Worm (Caenorhabditis elegans): ENCODE results near the gene hosl-1.

Gene hosl-1

DNA sequence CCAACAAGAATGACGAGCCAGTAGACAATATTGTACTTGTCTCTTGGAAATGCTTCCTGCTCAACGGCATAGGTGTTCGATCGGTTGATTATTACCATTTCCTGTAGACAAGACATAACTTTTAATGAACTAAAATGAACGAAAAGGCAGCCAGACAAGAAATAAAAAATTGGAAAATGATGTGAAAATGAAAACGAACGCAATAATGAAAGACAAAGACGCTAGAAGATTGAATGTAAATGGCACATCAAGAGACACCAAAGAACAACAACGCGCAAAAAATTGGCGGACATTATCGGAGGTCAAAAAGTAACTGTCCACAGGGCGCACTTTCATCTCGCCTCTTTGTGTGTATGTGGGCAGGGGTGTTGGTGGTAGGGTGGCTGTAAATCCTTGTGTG lies 12.2 kb downstream of the hosl-1 start, which contains the start of gene ent-5:
ent-5 (minus strand) TSS at position 101 of the 400 bp plus-strand sequence.
- no peak for TF ChIP-seq ceh-82 (tag; optimal IDR thresholded peaks at IDR 0.05)
- no peak for TF ChIP-seq efl-1 (optimal IDR thresholded peaks at IDR 0.05)
- no peak for TF ChIP-seq efl-1 (GFP tag; optimal IDR thresholded peaks at IDR 0.05 in 1 of 2)
- no peak for TF ChIP-seq nhr-11 (tag; optimal IDR thresholded peaks at IDR 0.05)
- TF ChIP-seq hlh-17 (GFP tag; optimal IDR thresholded peaks at IDR 0.05; ENCODE audit: borderline replicate concordance), result no peak
- no peak for TF ChIP-seq pqm-1 (tag; optimal IDR thresholded peaks at IDR 0.05)
- no peak for TF ChIP-seq ceh-8 (GFP tag; optimal IDR thresholded peaks at IDR 0.05)
- TF ChIP-seq nhr-71 (tag; optimal IDR thresholded peaks at IDR 0.05), result no peak
- TF ChIP-seq nhr-84 (tag; optimal IDR thresholded peaks at IDR 0.05), result no peak
- TF ChIP-seq dpl-1 (GFP tag; optimal IDR thresholded peaks at IDR 0.05), result no peak
- TF ChIP-seq zag-1 (tag; optimal IDR thresholded peaks at IDR 0.05), result no peak

DNA sequence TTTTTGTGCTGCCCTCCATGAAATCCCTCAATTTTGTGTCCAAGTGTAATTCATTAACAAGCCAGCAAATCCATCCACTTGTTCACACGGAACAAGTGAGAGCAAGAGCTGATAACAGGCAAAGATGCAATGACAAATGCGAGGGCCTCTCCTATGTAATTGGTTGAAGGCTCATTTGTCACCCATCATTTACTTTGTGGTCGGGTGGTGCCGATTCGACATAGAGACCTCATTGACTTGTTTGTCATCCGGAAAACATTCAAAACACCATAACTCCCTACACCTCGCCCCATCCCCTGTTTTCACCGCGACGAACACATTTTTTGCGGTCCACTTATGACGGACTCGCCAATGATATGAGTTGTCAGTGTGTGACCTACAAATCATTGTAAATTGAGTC lies 14.5 kb downstream of the hosl-1 start:
- TF ChIP-seq sptf-1 (tag; optimal IDR thresholded peaks at IDR 0.05) (no peak), grh-1 (GFP tag; IDR thresholded peaks at IDR 0.05) (no peak), ceh-90 (tag; optimal IDR thresholded peaks at IDR 0.05) (no peak), lin-13 (GFP tag; optimal IDR thresholded peaks at IDR 0.05) (no peak), elt-2 (tag; optimal IDR thresholded peaks at IDR 0.05) (no peak), ama-1 (optimal IDR thresholded peaks at IDR 0.05) (no peak), dpl-1 (GFP tag; optimal IDR thresholded peaks at IDR 0.05) (no peak), nhr-11 (tag; optimal IDR thresholded peaks at IDR 0.05) (no peak), hpl-2 (GFP tag; optimal IDR thresholded peaks at IDR 0.05) (no peak), swsn-7 (tag; optimal IDR thresholded peaks at IDR 0.05) (no peak), nhr-85 (tag) (no peak), ztf-4 (tag; optimal IDR thresholded peaks at IDR 0.05) (no peak), dsc-1 (tag; optimal IDR thresholded peaks at IDR 0.05) (no peak)

DNA sequence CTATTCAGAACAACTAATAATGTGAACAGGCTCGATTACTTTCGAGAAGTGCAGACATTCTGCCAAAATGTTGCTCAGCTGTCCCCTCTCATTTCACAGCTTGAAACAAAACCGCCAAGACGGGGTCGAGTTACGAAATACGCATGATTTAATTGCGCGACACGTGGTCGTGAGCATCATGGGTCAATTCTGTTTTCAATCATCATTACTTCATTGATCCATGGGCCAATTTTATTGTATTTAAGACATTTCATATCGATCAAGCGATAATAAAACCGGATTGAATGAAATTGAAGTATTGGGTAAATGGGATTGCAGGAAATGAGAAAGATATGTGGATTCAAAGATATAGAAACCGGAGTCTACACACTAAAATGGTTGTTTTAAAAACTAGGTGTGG lies 16.0 kb downstream of the hosl-1 start:
- TF ChIP-seq dsc-1 (tag; optimal IDR thresholded peaks at IDR 0.05) (peak; percentile 93), nhr-76 (tag; optimal IDR thresholded peaks at IDR 0.05) (no peak), xbp-1 (tag; optimal IDR thresholded peaks at IDR 0.05) (no peak), sup-37 (GFP tag; optimal IDR thresholded peaks at IDR 0.05) (no peak), lin-13 (GFP tag; optimal IDR thresholded peaks at IDR 0.05) (no peak), fkh-4 (tag; optimal IDR thresholded peaks at IDR 0.05; ENCODE audit: borderline replicate concordance) (peak; percentile 51), nhr-19 (GFP tag; conservative IDR thresholded peaks at IDR 0.05) (no peak), pax-3 (tag; optimal IDR thresholded peaks at IDR 0.05) (no peak)

DNA sequence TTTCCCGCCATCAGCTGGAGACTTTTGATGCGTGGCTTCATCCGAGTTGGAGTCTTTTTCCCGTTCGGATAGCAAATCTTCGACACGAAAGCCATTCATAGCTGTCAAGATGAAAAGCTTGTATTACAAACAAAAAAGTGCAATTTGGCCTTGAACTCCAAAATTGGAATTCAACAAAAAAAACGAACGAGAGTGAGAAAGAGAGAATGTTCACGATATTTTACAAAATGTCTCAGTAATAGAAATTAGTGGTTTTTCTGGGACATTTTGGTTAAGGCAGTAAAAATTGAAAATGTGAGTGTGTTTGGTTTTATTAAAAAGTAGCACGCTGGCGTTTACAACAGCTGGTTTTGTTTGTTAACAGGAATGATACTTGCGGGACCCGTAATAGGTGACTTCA lies 17.1 kb downstream of the hosl-1 start, which contains the start of gene ceh-1:
ceh-1 (minus strand) TSS at position 101 of the 400 bp plus-strand sequence.
- no peak for TF ChIP-seq mab-9 (GFP tag; IDR thresholded peaks at IDR 0.05)
- no peak for TF ChIP-seq xbp-1 (tag; optimal IDR thresholded peaks at IDR 0.05)
- no peak for TF ChIP-seq mep-1 (tag; optimal IDR thresholded peaks at IDR 0.05)
- no peak for TF ChIP-seq alr-1 (tag; optimal IDR thresholded peaks at IDR 0.05; ENCODE audit: borderline replicate concordance)
- no peak for TF ChIP-seq unc-98 (GFP tag; IDR thresholded peaks at IDR 0.05)
- no peak for TF ChIP-seq ets-5 (GFP tag; IDR thresholded peaks at IDR 0.05)
- no peak for TF ChIP-seq mef-2 (tag; optimal IDR thresholded peaks at IDR 0.05)
- no peak for TF ChIP-seq sox-4 (tag; optimal IDR thresholded peaks at IDR 0.05)
- no peak for TF ChIP-seq lsy-2 (tag; optimal IDR thresholded peaks at IDR 0.05)
- no peak for TF ChIP-seq efl-3 (GFP tag; optimal IDR thresholded peaks at IDR 0.05)
- TF ChIP-seq ceh-8 (GFP tag; optimal IDR thresholded peaks at IDR 0.05), result no peak
- TF ChIP-seq ceh-82 (tag; optimal IDR thresholded peaks at IDR 0.05), result no peak
- no peak for TF ChIP-seq aha-1 (tag; optimal IDR thresholded peaks at IDR 0.05)
- TF ChIP-seq elt-2 (tag; optimal IDR thresholded peaks at IDR 0.05), result no peak

Data from whole organism, L1 larva.